Fruit fly (Drosophila melanogaster) whole organism, embryonic: ENCODE data around the gene Mal-B1.
A peak's percentile ranks its signal among the peaks of the same experiment; 100 is the strongest.

ENCODE experiments used
- CG10321 ChIP-seq: fragments of 200-800 bp; sonication (Bioruptor generic); IDR thresholded peaks from 2 replicates; pipeline ENCODE4 v1.3.6; 2022; ENCODE audit warnings: missing biosample characterization, missing genetic modification characterization
- CG10979 ChIP-seq: fragments of 200-800 bp; sonication (Bioruptor generic); optimal IDR thresholded peaks from 2 replicates; lab custom pipeline; 2018; ENCODE audit warnings: missing biosample characterization, mild to moderate bottlenecking, missing genetic modification characterization, moderate library complexity
- CG12942 ChIP-seq: fragments of 200-800 bp; sonication (Bioruptor generic); optimal IDR thresholded peaks from 3 replicates; lab custom pipeline; 2016; ENCODE audit warnings: missing biosample characterization, missing genetic modification characterization
- CG13894 ChIP-seq: fragments of 200-800 bp; sonication (Bioruptor generic); optimal IDR thresholded peaks from 3 replicates; lab custom pipeline; 2018; ENCODE audit warnings: missing biosample characterization, mild to moderate bottlenecking, missing genetic modification characterization, moderate library complexity
- CG14965 ChIP-seq: fragments of 200-800 bp; sonication (Bioruptor generic); optimal IDR thresholded peaks from 2 replicates; lab custom pipeline; 2016; ENCODE audit warnings: missing biosample characterization, missing genetic modification characterization, borderline replicate concordance
- CG15011 ChIP-seq: fragments of 200-800 bp; sonication (Bioruptor generic); optimal IDR thresholded peaks from 3 replicates; lab custom pipeline; 2018; ENCODE audit warnings: missing biosample characterization, mild to moderate bottlenecking, missing genetic modification characterization
- CG15479 ChIP-seq: fragments of 200-800 bp; sonication (Bioruptor generic); optimal IDR thresholded peaks from 3 replicates; lab custom pipeline; 2019; ENCODE audit warnings: missing biosample characterization, mild to moderate bottlenecking, missing genetic modification characterization, moderate library complexity
- CG30020 ChIP-seq: fragments of 200-800 bp; optimal IDR thresholded peaks from 2 replicates; lab custom pipeline; 2019; ENCODE audit warnings: missing biosample characterization, mild to moderate bottlenecking, missing genetic modification characterization, moderate library complexity
- CG30431 ChIP-seq: fragments of 200-800 bp; sonication (Bioruptor generic); optimal IDR thresholded peaks from 2 replicates; lab custom pipeline; 2017; ENCODE audit warnings: missing biosample characterization, missing genetic modification characterization
- CG32532 ChIP-seq: fragments of 200-800 bp; sonication (Bioruptor generic); IDR thresholded peaks from 2 replicates; pipeline ENCODE4 v1.3.6; 2022; ENCODE audit warnings: missing biosample characterization, missing genetic modification characterization
- CG4282 ChIP-seq: fragments of 200-800 bp; sonication (Bioruptor generic); optimal IDR thresholded peaks from 2 replicates; lab custom pipeline; 2016; ENCODE audit warnings: missing biosample characterization, missing genetic modification characterization
- CG4730 ChIP-seq: fragments of 200-800 bp; sonication (Bioruptor generic); IDR thresholded peaks from 2 replicates; pipeline ENCODE4 v1.3.6; 2022; ENCODE audit warnings: missing biosample characterization, missing genetic modification characterization
- CG4820 ChIP-seq: fragments of 200-800 bp; sonication (Bioruptor generic); optimal IDR thresholded peaks from 3 replicates; lab custom pipeline; 2016; ENCODE audit warnings: missing biosample characterization, missing genetic modification characterization
- CG5180 ChIP-seq: fragments of 200-800 bp; sonication (Bioruptor generic); optimal IDR thresholded peaks from 3 replicates; lab custom pipeline; 2017; ENCODE audit warnings: missing biosample characterization, missing genetic modification characterization, mild to moderate bottlenecking, moderate library complexity, missing genetic modification reagents
- CG6254 ChIP-seq: fragments of 200-800 bp; sonication (Bioruptor generic); optimal IDR thresholded peaks from 3 replicates; lab custom pipeline; 2017; ENCODE audit warnings: mild to moderate bottlenecking, missing biosample characterization, missing genetic modification reagents, missing genetic modification characterization
- CG6854 ChIP-seq: fragments of 200-800 bp; sonication (Bioruptor generic); optimal IDR thresholded peaks from 3 replicates; lab custom pipeline; 2017; ENCODE audit warnings: missing biosample characterization, mild to moderate bottlenecking, missing genetic modification characterization
- CG7556 ChIP-seq: fragments of 200-800 bp; sonication (Bioruptor generic); optimal IDR thresholded peaks from 2 replicates; lab custom pipeline; 2017; ENCODE audit warnings: missing biosample characterization, mild to moderate bottlenecking, missing genetic modification characterization
- CG9609 ChIP-seq: fragments of 200-800 bp; sonication (Bioruptor generic); optimal IDR thresholded peaks from 3 replicates; lab custom pipeline; 2016; ENCODE audit warnings: missing biosample characterization, missing genetic modification characterization
- CG9727 ChIP-seq: fragments of 200-800 bp; sonication (Bioruptor generic); optimal IDR thresholded peaks from 3 replicates; lab custom pipeline; 2017; ENCODE audit warnings: missing biosample characterization, mild to moderate bottlenecking, missing genetic modification characterization
- CG9817 ChIP-seq: fragments of 200-800 bp; sonication (Bioruptor generic); optimal IDR thresholded peaks from 2 replicates; lab custom pipeline; 2018; ENCODE audit warnings: missing biosample characterization, mild to moderate bottlenecking, missing genetic modification characterization, moderate library complexity
- D19B ChIP-seq: fragments of 200-800 bp; sonication (Bioruptor generic); optimal IDR thresholded peaks from 2 replicates; lab custom pipeline; 2017; ENCODE audit warnings: missing biosample characterization, mild to moderate bottlenecking, missing genetic modification characterization
- Dek ChIP-seq: fragments of 200-800 bp; sonication (Bioruptor generic); optimal IDR thresholded peaks from 3 replicates; lab custom pipeline; 2019; ENCODE audit warnings: missing biosample characterization, mild to moderate bottlenecking, missing genetic modification characterization, moderate library complexity
- Gug ChIP-seq: fragments of 200-800 bp; sonication (Bioruptor generic); IDR thresholded peaks from 4 replicates; pipeline ENCODE4 v1.3.6; 2022; ENCODE audit warnings: missing biosample characterization, missing genetic modification characterization
- Hand ChIP-seq: fragments of 200-800 bp; sonication (Bioruptor generic); optimal IDR thresholded peaks from 2 replicates; lab custom pipeline; 2017; ENCODE audit warnings: mild to moderate bottlenecking, missing biosample characterization, missing genetic modification reagents, missing genetic modification characterization
- HmgZ ChIP-seq: fragments of 200-800 bp; sonication (Bioruptor generic); optimal IDR thresholded peaks from 2 replicates; lab custom pipeline; 2018; ENCODE audit warnings: missing biosample characterization, mild to moderate bottlenecking, missing genetic modification characterization
- MBD-R2 ChIP-seq: fragments of 200-800 bp; sonication (Bioruptor generic); IDR thresholded peaks from 2 replicates; pipeline ENCODE4 v1.3.6; 2022; ENCODE audit warnings: missing biosample characterization, missing genetic modification characterization
- Med ChIP-seq: fragments of 200-800 bp; sonication (Bioruptor generic); peaks from one replicate; lab custom pipeline; 2016; ENCODE audit warnings: missing biosample characterization, missing genetic modification characterization, mild to moderate bottlenecking, inconsistent platforms, moderate library complexity
- Mes4 ChIP-seq: fragments of 200-800 bp; sonication (Bioruptor generic); optimal IDR thresholded peaks from 2 replicates; lab custom pipeline; 2016; ENCODE audit warnings: missing biosample characterization, missing genetic modification characterization
- Myb ChIP-seq: fragments of 200-800 bp; sonication (Bioruptor generic); optimal IDR thresholded peaks from 2 replicates; lab custom pipeline; 2016; ENCODE audit warnings: missing biosample characterization, missing genetic modification characterization
- Poxn ChIP-seq: fragments of 200-800 bp; sonication (Bioruptor generic); IDR thresholded peaks from 2 replicates; pipeline ENCODE4 v1.3.6; 2022; ENCODE audit warnings: missing biosample characterization, missing genetic modification characterization
- Sry-β ChIP-seq: fragments of 200-800 bp; sonication (Bioruptor generic); optimal IDR thresholded peaks from 2 replicates; lab custom pipeline; 2018; ENCODE audit warnings: missing biosample characterization, mild to moderate bottlenecking, missing genetic modification characterization, moderate library complexity
- abd-A ChIP-seq: fragments of 200-800 bp; sonication (Bioruptor generic); optimal IDR thresholded peaks from 3 replicates; lab custom pipeline; 2019; ENCODE audit warnings: missing biosample characterization, mild to moderate bottlenecking, missing genetic modification characterization, moderate library complexity
- al ChIP-seq: fragments of 200-800 bp; sonication (Bioruptor generic); IDR thresholded peaks from 2 replicates; pipeline ENCODE4 v1.3.6; 2022; ENCODE audit warnings: missing biosample characterization, missing genetic modification characterization
- ara ChIP-seq: fragments of 200-800 bp; sonication (Bioruptor generic); IDR thresholded peaks from 2 replicates; pipeline ENCODE4 v1.3.6; 2022; ENCODE audit warnings: missing biosample characterization, missing genetic modification characterization
- az2 ChIP-seq: fragments of 200-800 bp; sonication (Bioruptor generic); optimal IDR thresholded peaks from 3 replicates; lab custom pipeline; 2016; ENCODE audit warnings: missing biosample characterization, missing genetic modification characterization
- bcd ChIP-seq: fragments of 200-800 bp; sonication (Bioruptor generic); optimal IDR thresholded peaks from 2 replicates; lab custom pipeline; 2017; ENCODE audit warnings: missing biosample characterization, mild to moderate bottlenecking, missing genetic modification characterization
- cg ChIP-seq: fragments of 200-800 bp; sonication (Bioruptor generic); optimal IDR thresholded peaks from 3 replicates; lab custom pipeline; 2019; ENCODE audit warnings: missing biosample characterization, mild to moderate bottlenecking, missing genetic modification characterization, moderate library complexity
- eyg ChIP-seq: fragments of 200-800 bp; sonication (Bioruptor generic); optimal IDR thresholded peaks from 3 replicates; lab custom pipeline; 2016; ENCODE audit warnings: missing biosample characterization, missing genetic modification characterization
- fd96Cb ChIP-seq: fragments of 200-800 bp; sonication (Bioruptor generic); optimal IDR thresholded peaks from 2 replicates; lab custom pipeline; 2018; ENCODE audit warnings: missing biosample characterization, mild to moderate bottlenecking, missing genetic modification characterization, moderate library complexity
- gcm ChIP-seq: fragments of 200-800 bp; sonication (Bioruptor generic); optimal IDR thresholded peaks from 2 replicates; lab custom pipeline; 2019; ENCODE audit warnings: missing biosample characterization, mild to moderate bottlenecking, missing genetic modification characterization, moderate library complexity
- gt ChIP-seq: fragments of 200-800 bp; sonication (Bioruptor generic); IDR thresholded peaks from 2 replicates; pipeline ENCODE4 v1.3.6; 2022; ENCODE audit warnings: missing biosample characterization, missing genetic modification characterization
- ind ChIP-seq: fragments of 200-800 bp; sonication (Bioruptor generic); optimal IDR thresholded peaks from 3 replicates; lab custom pipeline; 2016; ENCODE audit warnings: missing biosample characterization, missing genetic modification characterization
- nmo ChIP-seq: fragments of 200-800 bp; sonication (Bioruptor generic); optimal IDR thresholded peaks from 2 replicates; lab custom pipeline; 2018; ENCODE audit warnings: missing biosample characterization, mild to moderate bottlenecking, missing genetic modification characterization, moderate library complexity
- prd ChIP-seq, 3 experiments: fragments of >200 bp in 2 of 3; fragments of 200-800 bp in 1 of 3; sonication (Bioruptor generic) in 1 of 3; optimal IDR thresholded peaks in 2 of 3; IDR thresholded peaks in 1 of 3; 2 replicates in 2 of 3; 3 replicates in 1 of 3; pipeline versions ENCODE4 v1.3.6 to Lab custom; 2017 to 2022; ENCODE audit warnings: missing biosample characterization in 1 of 3, missing genetic modification characterization in 1 of 3
- run ChIP-seq: fragments of 200-800 bp; sonication (Bioruptor generic); optimal IDR thresholded peaks from 3 replicates; lab custom pipeline; 2018; ENCODE audit warnings: missing biosample characterization, mild to moderate bottlenecking, missing genetic modification characterization
- sens-2 ChIP-seq: fragments of 200-800 bp; sonication (Bioruptor generic); IDR thresholded peaks from 2 replicates; pipeline ENCODE4 v1.3.6; 2022; ENCODE audit warnings: missing biosample characterization, missing genetic modification characterization
- sob ChIP-seq: fragments of 200-800 bp; sonication (Bioruptor generic); IDR thresholded peaks from 2 replicates; pipeline ENCODE4 v1.3.6; 2022; ENCODE audit warnings: missing biosample characterization, missing genetic modification characterization
- tap ChIP-seq: fragments of 200-800 bp; optimal IDR thresholded peaks from 3 replicates; lab custom pipeline; 2019; ENCODE audit warnings: missing biosample characterization, mild to moderate bottlenecking, missing genetic modification characterization, moderate library complexity
- tin ChIP-seq: fragments of 200-800 bp; sonication (Bioruptor generic); optimal IDR thresholded peaks from 3 replicates; lab custom pipeline; 2016; ENCODE audit warnings: missing biosample characterization, missing genetic modification characterization
- unc-4 ChIP-seq: fragments of 200-800 bp; sonication (Bioruptor generic); IDR thresholded peaks from 2 replicates; pipeline ENCODE4 v1.3.6; 2022; ENCODE audit warnings: missing biosample characterization, missing genetic modification characterization; ENCODE audit not compliant: partially characterized antibody
- zf30C ChIP-seq: fragments of 200-800 bp; sonication (Bioruptor generic); optimal IDR thresholded peaks from 3 replicates; lab custom pipeline; 2018; ENCODE audit warnings: missing biosample characterization, mild to moderate bottlenecking, missing genetic modification characterization

Mal-B1 gene

DNA sequence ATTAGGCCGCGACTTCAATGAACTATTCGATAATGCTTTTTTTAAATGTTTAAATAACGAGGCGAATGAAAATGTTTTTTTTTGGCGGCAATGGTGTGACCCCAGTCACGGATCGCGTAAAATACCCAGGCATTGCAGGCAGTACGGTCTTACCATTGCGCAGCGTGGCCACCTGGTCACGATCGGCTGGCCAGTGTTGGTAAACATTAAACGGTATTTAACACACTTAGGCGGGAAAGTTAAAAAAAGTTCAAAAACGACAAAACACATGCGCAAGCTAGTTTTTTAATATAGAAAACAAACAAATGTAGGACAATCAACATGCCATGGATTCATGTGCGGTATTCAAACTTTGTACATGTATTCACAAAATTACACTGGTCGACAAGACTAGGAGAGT lies 17.7 kb upstream of the Mal-B1 start, which contains the start of gene esc (continued):
- TF ChIP-seq ind = no peak
- no peak for TF ChIP-seq Sry-β (GFP tag; lab: Kevin White, UChicago)
- TF ChIP-seq Myb = peak; percentile 76
- TF ChIP-seq CG30020 (tag; lab: Kevin White, UChicago) = no peak
- no peak for TF ChIP-seq CG15011 (GFP tag; lab: Kevin White, UChicago)
- TF ChIP-seq al (GFP tag; lab: Robert Waterston, UW) = no peak; the same call in 1 of the 2 replicates
- no peak for TF ChIP-seq CG9727 (GFP tag; lab: Kevin White, UChicago)
- no peak for TF ChIP-seq run (tag; lab: Kevin White, UChicago)
- TF ChIP-seq CG5180 (GFP tag; lab: Kevin White, UChicago) = no peak
- peak; percentile 61 for TF ChIP-seq CG4282 (GFP tag; lab: Kevin White, UChicago)
- TF ChIP-seq CG9817 = peak; percentile 23
- TF ChIP-seq CG7556 (GFP tag; lab: Kevin White, UChicago) = no peak
- TF ChIP-seq eyg (GFP tag; lab: Kevin White, UChicago) = no peak
- TF ChIP-seq gcm (GFP tag; lab: Kevin White, UChicago) = no peak
- peak; percentile 77 for TF ChIP-seq HmgZ (tag; lab: Kevin White, UChicago)
- TF ChIP-seq unc-4 (GFP tag; lab: Robert Waterston, UW) = 0 out of 2 replicates have a peak, but pooled peaks have one; percentile 29
- TF ChIP-seq zf30C (GFP tag; lab: Kevin White, UChicago) = no peak
- peak; percentile 26 for TF ChIP-seq bcd
- no peak for TF ChIP-seq CG13894
- TF ChIP-seq gt (GFP tag; lab: Robert Waterston, UW) = no peak
- no peak for TF ChIP-seq D19B (GFP tag; lab: Kevin White, UChicago)
- no peak for TF ChIP-seq CG4730
- peak; percentile 30 for TF ChIP-seq tin
- no peak for TF ChIP-seq tap (tag; lab: Kevin White, UChicago)
- no peak for TF ChIP-seq Dek (tag; lab: Kevin White, UChicago)
- peak; percentile 29 for TF ChIP-seq CG12942 (GFP tag; lab: Kevin White, UChicago)
- TF ChIP-seq Gug = no peak
- TF ChIP-seq CG6254 = no peak
- TF ChIP-seq CG30431 (GFP tag; lab: Kevin White, UChicago) = no peak
- no peak for TF ChIP-seq Hand
- TF ChIP-seq CG9609 = peak; percentile 49
- TF ChIP-seq CG4820 = peak; percentile 26
- no peak for TF ChIP-seq Mes4 (GFP tag; lab: Kevin White, UChicago)
- no peak for TF ChIP-seq CG14965 (GFP tag; lab: Kevin White, UChicago)
- TF ChIP-seq CG32532 (GFP tag; lab: Robert Waterston, UW) = no peak
- no peak for TF ChIP-seq abd-A (tag; lab: Kevin White, UChicago)
- no peak for TF ChIP-seq CG15479 (GFP tag; lab: Kevin White, UChicago)
- TF ChIP-seq CG10321 (GFP tag; lab: Robert Waterston, UW) = no peak
- no peak for TF ChIP-seq fd96Cb (tag; lab: Kevin White, UChicago)
- no peak for TF ChIP-seq Poxn (GFP tag; lab: Robert Waterston, UW)
- TF ChIP-seq sens-2 (GFP tag; lab: Robert Waterston, UW) = no peak
- no peak for TF ChIP-seq cg (GFP tag; lab: Kevin White, UChicago)
- TF ChIP-seq ara = no peak
- peak; percentile 78 for TF ChIP-seq MBD-R2 (GFP tag; lab: Robert Waterston, UW)
- peak; percentile 62 for TF ChIP-seq nmo (GFP tag; lab: Kevin White, UChicago)
- TF ChIP-seq CG6854 (GFP tag; lab: Kevin White, UChicago) = no peak
- no peak for TF ChIP-seq az2 (GFP tag; lab: Kevin White, UChicago)
- TF ChIP-seq sob (GFP tag; lab: Robert Waterston, UW) = peak; percentile 61; the same call in 1 of the 2 replicates
- no peak for TF ChIP-seq prd (optimal IDR thresholded peaks at IDR 0.05; lab: Kevin White, UChicago)
- peak; percentile 40; the same call in 1 of the 3 replicates for TF ChIP-seq prd (GFP tag; IDR thresholded peaks at IDR 0.05; lab: Robert Waterston, UW)
- TF ChIP-seq CG10979 = no peak
- peak; percentile 93 for TF ChIP-seq Med
